Fruit fly (Drosophila melanogaster): ENCODE results near the gene cona.

Gene cona

DNA sequence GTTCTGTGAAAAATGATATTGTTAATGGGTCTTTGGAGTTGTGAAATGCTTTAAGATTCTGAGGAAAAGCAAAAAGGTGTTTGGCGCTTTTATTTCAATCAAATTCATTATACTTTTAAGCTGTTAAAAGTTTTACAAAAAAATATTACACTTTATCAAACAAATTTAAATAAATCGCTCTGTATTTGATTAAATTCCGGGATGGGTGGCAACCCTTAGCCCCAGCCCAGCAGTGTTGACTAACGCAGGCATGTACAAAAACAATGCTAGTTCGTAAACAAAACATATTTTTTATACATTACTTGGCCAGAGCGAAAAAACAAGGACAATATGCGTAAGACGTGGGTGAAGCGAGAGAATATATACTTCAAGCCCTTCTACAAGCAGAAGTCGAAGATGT is 19.1 kb downstream of the cona start, which contains the start of gene CG7685 (continued):
- peak; percentile 44 for TF ChIP-seq nerfin-1 (tag; optimal IDR thresholded peaks at IDR 0.05)
- TF ChIP-seq crol (GFP tag; IDR thresholded peaks at IDR 0.05): no peak
- TF ChIP-seq Sry-δ (GFP tag; optimal IDR thresholded peaks at IDR 0.05): peak; percentile 36
- TF ChIP-seq pan (optimal IDR thresholded peaks at IDR 0.05): no peak
- peak in 1 of 2 experiments; percentile 33 for TF ChIP-seq pan (GFP tag; optimal IDR thresholded peaks at IDR 0.05 in 1 of 2, IDR thresholded peaks at IDR 0.05 in 1 of 2)
- TF ChIP-seq CG17361 (GFP tag; IDR thresholded peaks at IDR 0.05): peak; percentile 58; the same call in 1 of the 3 replicates
- no peak for TF ChIP-seq CG1024 (GFP tag; IDR thresholded peaks at IDR 0.05)
- peak; percentile 84 for TF ChIP-seq vvl (GFP tag; IDR thresholded peaks at IDR 0.05)
- TF ChIP-seq CG15011 (GFP tag; optimal IDR thresholded peaks at IDR 0.05): no peak
- TF ChIP-seq cad (GFP tag; optimal IDR thresholded peaks at IDR 0.05): no peak
- peak; percentile 58 for TF ChIP-seq CG12769 (tag; optimal IDR thresholded peaks at IDR 0.05)
- TF ChIP-seq so (GFP tag; IDR thresholded peaks at IDR 0.05): no peak
- no peak for TF ChIP-seq corto (GFP tag; optimal IDR thresholded peaks at IDR 0.05)
- TF ChIP-seq dmrt99B (tag; optimal IDR thresholded peaks at IDR 0.05): peak; percentile 53
- TF ChIP-seq row (GFP tag; IDR thresholded peaks at IDR 0.05): peak; percentile 85
- TF ChIP-seq CG9876 (GFP tag; optimal IDR thresholded peaks at IDR 0.05): no peak
- TF ChIP-seq crp (GFP tag; optimal IDR thresholded peaks at IDR 0.05): peak in 1 of 2 experiments; percentile 60
- TF ChIP-seq CG15514 (GFP tag; optimal IDR thresholded peaks at IDR 0.05): peak; percentile 81
- TF ChIP-seq CG10321 (GFP tag; IDR thresholded peaks at IDR 0.05): no peak
- peak; percentile 19 for TF ChIP-seq CG4820 (GFP tag; optimal IDR thresholded peaks at IDR 0.05)
- no peak for TF ChIP-seq p53 (GFP tag; optimal IDR thresholded peaks at IDR 0.05)
- peak; percentile 57; the same call in 1 of the 2 replicates for TF ChIP-seq CG14014 (GFP tag; IDR thresholded peaks at IDR 0.05)
- TF ChIP-seq B-H2 (GFP tag; optimal IDR thresholded peaks at IDR 0.05): peak; percentile 89
- TF ChIP-seq sd (tag; optimal IDR thresholded peaks at IDR 0.05): peak; percentile 49
- TF ChIP-seq Dip2 (GFP tag; IDR thresholded peaks at IDR 0.05): no peak
- TF ChIP-seq CG17328 (GFP tag; IDR thresholded peaks at IDR 0.05): peak; percentile 52
- TF ChIP-seq CG12744 (GFP tag; optimal IDR thresholded peaks at IDR 0.05): peak; percentile 60
- no peak; the same call in 2 of the 3 replicates for TF ChIP-seq gce (GFP tag; IDR thresholded peaks at IDR 0.05)
- no peak for TF ChIP-seq btn (GFP tag; optimal IDR thresholded peaks at IDR 0.05)
- peak; percentile 89 for TF ChIP-seq Ets65A (GFP tag)
- peak; percentile 51 for TF ChIP-seq nau (GFP tag; optimal IDR thresholded peaks at IDR 0.05)
- no peak for TF ChIP-seq ab (GFP tag; optimal IDR thresholded peaks at IDR 0.05)
- TF ChIP-seq inv (GFP tag; IDR thresholded peaks at IDR 0.05; ENCODE audit: partially characterized antibody): no peak
- TF ChIP-seq H15 (GFP tag; IDR thresholded peaks at IDR 0.05): no peak; the same call in 2 of the 3 replicates
- peak in 1 of 2 experiments; percentile 27 for TF ChIP-seq Eip74EF (GFP tag; optimal IDR thresholded peaks at IDR 0.05)
- TF ChIP-seq eve (GFP tag; optimal IDR thresholded peaks at IDR 0.05): no peak
- TF ChIP-seq CkIIα-i1 (GFP tag; IDR thresholded peaks at IDR 0.05): no peak
- TF ChIP-seq en (GFP tag; optimal IDR thresholded peaks at IDR 0.05): peak; percentile 38
- TF ChIP-seq gsb (GFP tag; IDR thresholded peaks at IDR 0.05): no peak
- peak; percentile 14 for TF ChIP-seq CG31365 (tag; optimal IDR thresholded peaks at IDR 0.05)
- no peak for TF ChIP-seq CG7745 (tag; optimal IDR thresholded peaks at IDR 0.05)
- TF ChIP-seq CG11696 (GFP tag; IDR thresholded peaks at IDR 0.05): no peak
- TF ChIP-seq ato (GFP tag; IDR thresholded peaks at IDR 0.05; ENCODE audit: partially characterized antibody): no peak
- no peak for TF ChIP-seq tll (GFP tag; optimal IDR thresholded peaks at IDR 0.05)
- peak; percentile 70 for TF ChIP-seq CG17385 (GFP tag; optimal IDR thresholded peaks at IDR 0.05)
- peak; percentile 36 for TF ChIP-seq zen (tag; optimal IDR thresholded peaks at IDR 0.05)
- peak; percentile 32 for TF ChIP-seq CG30020 (tag; optimal IDR thresholded peaks at IDR 0.05)
- TF ChIP-seq D19A (tag; optimal IDR thresholded peaks at IDR 0.05): peak; percentile 58
- TF ChIP-seq CG8924 (tag; optimal IDR thresholded peaks at IDR 0.05): peak; percentile 75
- TF ChIP-seq slp2 (GFP tag; optimal IDR thresholded peaks at IDR 0.05): peak; percentile 14
- TF ChIP-seq CG6654 (GFP tag; optimal IDR thresholded peaks at IDR 0.05): no peak
